Worm (Caenorhabditis elegans): ENCODE data around the gene Y39C12A.9.

- TF ChIP-seq ZK546.5 (tag; optimal IDR thresholded peaks at IDR 0.05): no peak
- TF ChIP-seq nhr-77 (tag; optimal IDR thresholded peaks at IDR 0.05): no peak
- no peak for TF ChIP-seq zag-1 (tag; optimal IDR thresholded peaks at IDR 0.05)
- no peak for TF ChIP-seq mab-5 (tag; optimal IDR thresholded peaks at IDR 0.05)
- no peak for TF ChIP-seq nhr-11 (tag; optimal IDR thresholded peaks at IDR 0.05)
- no peak for TF ChIP-seq mdl-1 (tag; optimal IDR thresholded peaks at IDR 0.05)
- no peak for TF ChIP-seq fos-1 (tag; optimal IDR thresholded peaks at IDR 0.05)
- no peak for TF ChIP-seq lin-13 (GFP tag; optimal IDR thresholded peaks at IDR 0.05)
- no peak for TF ChIP-seq elt-1 (tag; optimal IDR thresholded peaks at IDR 0.05)
- TF ChIP-seq unc-55 (GFP tag; optimal IDR thresholded peaks at IDR 0.05): no peak
Observed at ce11 chrIV:12227012-12227411, 32.0 kb downstream of the Y39C12A.9 start, which contains the start of gene mlt-3.

All from whole organism, L2 larva.